Worm (Caenorhabditis elegans) whole organism, young adult: ENCODE results near the gene glb-17.

Experiments used
- B0336.3 ChIP-seq: fragments of 200-800 bp; sonication (Bioruptor generic); IDR thresholded peaks from 2 replicates; pipeline ENCODE4 v1.3.6; 2022; ENCODE audit warnings: missing genetic modification characterization, missing compliant biosample characterization
- C17E4.6 ChIP-seq: fragments of 200-800 bp; sonication (Bioruptor generic); IDR thresholded peaks from 2 replicates; pipeline ENCODE4 v1.3.6; 2022; ENCODE audit warnings: missing genetic modification reagents, missing genetic modification characterization, missing compliant biosample characterization
- F10E7.11 ChIP-seq: sonication (generic microtip); optimal IDR thresholded peaks from 2 replicates; lab custom pipeline; 2017; ENCODE audit warnings: mild to moderate bottlenecking, missing genetic modification characterization, moderate library complexity, missing compliant biosample characterization
- F22D6.2 ChIP-seq: sonication (generic microtip); optimal IDR thresholded peaks from 2 replicates; lab custom pipeline; 2016; ENCODE audit warnings: mild to moderate bottlenecking, missing genetic modification characterization, missing compliant biosample characterization
- F39B2.1 ChIP-seq: fragments of 200-800 bp; sonication (Bioruptor generic); IDR thresholded peaks from 2 replicates; pipeline ENCODE4 v1.3.6; 2022; ENCODE audit warnings: missing genetic modification reagents, missing genetic modification characterization, missing compliant biosample characterization
- F57C9.4 ChIP-seq: sonication (generic microtip); optimal IDR thresholded peaks from 2 replicates; lab custom pipeline; 2017; ENCODE audit warnings: mild to moderate bottlenecking, missing genetic modification characterization, missing compliant biosample characterization
- Y53G8AR.9 ChIP-seq: fragments of 200-800 bp; sonication (Bioruptor generic); conservative IDR thresholded peaks from 2 replicates; pipeline ENCODE4 v1.3.6; 2022; ENCODE audit warnings: missing genetic modification reagents, missing genetic modification characterization, missing compliant biosample characterization
- Y79H2A.3 ChIP-seq: fragments of 200-800 bp; sonication (Bioruptor generic); conservative IDR thresholded peaks from 2 replicates; pipeline ENCODE4 v1.3.6; 2022; ENCODE audit warnings: missing genetic modification reagents, missing genetic modification characterization, missing compliant biosample characterization
- ama-1 ChIP-seq, 3 experiments: fragments of 150-350 bp in 1 of 3; sonication (generic microtip) in 2 of 3; optimal IDR thresholded peaks; 2 replicates each; lab custom pipeline; 2014 to 2018; ENCODE audit warnings: missing biosample characterization in 2 of 3, missing genetic modification characterization in 2 of 3, missing genetic modification reagents in 2 of 3
- aptf-2 ChIP-seq: fragments of 200-800 bp; sonication (Bioruptor generic); conservative IDR thresholded peaks from 2 replicates; pipeline ENCODE4 v1.3.6; 2022; ENCODE audit warnings: missing genetic modification reagents, missing genetic modification characterization, missing compliant biosample characterization
- atf-7 ChIP-seq: sonication (generic microtip); optimal IDR thresholded peaks from 2 replicates; lab custom pipeline; 2017; ENCODE audit warnings: mild to moderate bottlenecking, missing genetic modification characterization, missing compliant biosample characterization
- attf-3 ChIP-seq: fragments of 200-800 bp; sonication (Bioruptor generic); conservative IDR thresholded peaks from 2 replicates; pipeline ENCODE4 v1.3.6; 2022; ENCODE audit warnings: missing genetic modification reagents, missing genetic modification characterization, missing compliant biosample characterization
- attf-6 ChIP-seq: fragments of 200-800 bp; sonication (Bioruptor generic); IDR thresholded peaks from 2 replicates; pipeline ENCODE4 v1.3.6; 2022; ENCODE audit warnings: missing genetic modification reagents, missing genetic modification characterization, missing compliant biosample characterization
- ccch-3 ChIP-seq: fragments of 200-800 bp; sonication (Bioruptor generic); optimal IDR thresholded peaks from 2 replicates; lab custom pipeline; 2018; ENCODE audit warnings: mild to moderate bottlenecking, missing genetic modification characterization, missing compliant biosample characterization
- cebp-1 ChIP-seq, 2 experiments: fragments of 200-800 bp in 1 of 2; sonication (Bioruptor generic) in 1 of 2; sonication (generic microtip) in 1 of 2; IDR thresholded peaks in 1 of 2; optimal IDR thresholded peaks in 1 of 2; 2 replicates each; pipeline versions ENCODE4 v1.3.6 to Lab custom; 2017 to 2022; ENCODE audit warnings: missing compliant biosample characterization in 2 of 2, missing genetic modification characterization in 2 of 2, mild to moderate bottlenecking in 1 of 2, missing genetic modification reagents in 1 of 2, moderate library complexity in 1 of 2
- cebp-2 ChIP-seq: fragments of 200-800 bp; sonication (Bioruptor generic); IDR thresholded peaks from 2 replicates; pipeline ENCODE4 v1.3.6; 2022; ENCODE audit warnings: missing genetic modification characterization, missing compliant biosample characterization
- ceh-40 ChIP-seq: fragments of 200-800 bp; sonication (Bioruptor generic); IDR thresholded peaks from 2 replicates; pipeline ENCODE4 v1.3.6; 2022; ENCODE audit warnings: missing genetic modification characterization, missing compliant biosample characterization
- ceh-79 ChIP-seq: sonication (generic microtip); optimal IDR thresholded peaks from 2 replicates; lab custom pipeline; 2017; ENCODE audit warnings: mild to moderate bottlenecking, missing genetic modification characterization, missing compliant biosample characterization
- dox-1 ChIP-seq: fragments of 200-800 bp; sonication (Bioruptor generic); IDR thresholded peaks from 2 replicates; pipeline ENCODE4 v1.3.6; 2022; ENCODE audit warnings: missing genetic modification reagents, missing genetic modification characterization, missing compliant biosample characterization
- dpff-1 ChIP-seq: sonication (generic microtip); optimal IDR thresholded peaks from 2 replicates; lab custom pipeline; 2017; ENCODE audit warnings: mild to moderate bottlenecking, missing genetic modification characterization, missing compliant biosample characterization
- egrh-3 ChIP-seq: fragments of 200-800 bp; sonication (Bioruptor generic); IDR thresholded peaks from 2 replicates; pipeline ENCODE4 v1.3.6; 2022; ENCODE audit warnings: missing genetic modification reagents, missing genetic modification characterization, missing compliant biosample characterization
- hlh-12 ChIP-seq: sonication (generic microtip); optimal IDR thresholded peaks from 2 replicates; lab custom pipeline; 2016; ENCODE audit warnings: missing genetic modification characterization, missing compliant biosample characterization
- hsf-1 ChIP-seq: fragments of 200-800 bp; sonication (Bioruptor generic); IDR thresholded peaks from 2 replicates; pipeline ENCODE4 v1.3.6; 2022; ENCODE audit warnings: missing genetic modification reagents, missing genetic modification characterization, missing compliant biosample characterization
- lin-40 ChIP-seq: sonication (generic microtip); optimal IDR thresholded peaks from 2 replicates; lab custom pipeline; 2016; ENCODE audit warnings: missing genetic modification characterization, mild to moderate bottlenecking, missing compliant biosample characterization, missing genotype, missing genetic modification reagents
- lir-1 ChIP-seq: fragments of 200-800 bp; sonication (Bioruptor generic); conservative IDR thresholded peaks from 2 replicates; pipeline ENCODE4 v1.3.6; 2022; ENCODE audit warnings: missing genetic modification reagents, missing genetic modification characterization, missing compliant biosample characterization
- madf-10 ChIP-seq: sonication (generic microtip); optimal IDR thresholded peaks from 2 replicates; lab custom pipeline; 2016; ENCODE audit warnings: mild to moderate bottlenecking, missing genetic modification characterization, missing compliant biosample characterization
- madf-3 ChIP-seq: fragments of 200-800 bp; sonication (Bioruptor generic); IDR thresholded peaks from 2 replicates; pipeline ENCODE4 v1.3.6; 2022; ENCODE audit warnings: missing genetic modification reagents, missing genetic modification characterization, missing compliant biosample characterization
- mel-28 ChIP-seq: sonication (generic microtip); optimal IDR thresholded peaks from 2 replicates; lab custom pipeline; 2016; ENCODE audit warnings: borderline replicate concordance, mild to moderate bottlenecking, missing genetic modification characterization, missing compliant biosample characterization
- mes-4 ChIP-seq: sonication (generic microtip); optimal IDR thresholded peaks from 2 replicates; lab custom pipeline; 2016; ENCODE audit warnings: missing genotype, missing genetic modification characterization, missing compliant biosample characterization
- nfya-1 ChIP-seq: sonication (generic microtip); optimal IDR thresholded peaks from 2 replicates; lab custom pipeline; 2017; ENCODE audit warnings: antibody characterized with exemption, missing compliant biosample characterization, missing genetic modification characterization, borderline replicate concordance; ENCODE audit not compliant: insufficient read depth
- nfya-2 ChIP-seq: fragments of 200-800 bp; sonication (Bioruptor generic); IDR thresholded peaks from 2 replicates; pipeline ENCODE4 v1.3.6; 2022; ENCODE audit warnings: missing genetic modification reagents, missing genetic modification characterization, missing compliant biosample characterization
- nhr-120 ChIP-seq: fragments of 200-800 bp; sonication (Bioruptor generic); IDR thresholded peaks from 2 replicates; pipeline ENCODE4 v1.3.6; 2022; ENCODE audit warnings: missing genetic modification characterization, missing compliant biosample characterization
- nhr-27 ChIP-seq: fragments of 200-800 bp; sonication (Bioruptor generic); optimal IDR thresholded peaks from 2 replicates; lab custom pipeline; 2018; ENCODE audit warnings: mild to moderate bottlenecking, missing genetic modification characterization, moderate library complexity, missing compliant biosample characterization
- nhr-80 ChIP-seq: sonication (generic microtip); optimal IDR thresholded peaks from 2 replicates; lab custom pipeline; 2016; ENCODE audit warnings: missing genetic modification characterization, missing compliant biosample characterization
- nhr-90 ChIP-seq: sonication (generic microtip); optimal IDR thresholded peaks from 2 replicates; lab custom pipeline; 2016; ENCODE audit warnings: missing genotype, mild to moderate bottlenecking, missing genetic modification characterization, missing compliant biosample characterization
- rec-8 ChIP-seq, 2 experiments: sonication (generic microtip); optimal IDR thresholded peaks; 2 replicates each; lab custom pipeline; 2016; ENCODE audit warnings: mild to moderate bottlenecking in 2 of 2, missing genetic modification characterization in 2 of 2, missing genetic modification reagents in 2 of 2, missing genotype in 2 of 2, missing biosample characterization in 1 of 2, missing compliant biosample characterization in 1 of 2, moderate library complexity in 1 of 2
- sdz-38 ChIP-seq: sonication (generic microtip); optimal IDR thresholded peaks from 2 replicates; lab custom pipeline; 2016; ENCODE audit warnings: missing genotype, missing genetic modification characterization, missing compliant biosample characterization
- sea-2 ChIP-seq: fragments of 200-800 bp; sonication (Bioruptor generic); IDR thresholded peaks from 2 replicates; pipeline ENCODE4 v1.3.6; 2022; ENCODE audit warnings: missing genetic modification characterization, missing compliant biosample characterization
- snpc-1.3 ChIP-seq: sonication (generic microtip); optimal IDR thresholded peaks from 2 replicates; lab custom pipeline; 2017; ENCODE audit warnings: missing genetic modification characterization, mild to moderate bottlenecking, missing compliant biosample characterization, antibody characterized with exemption, moderate library complexity, missing genotype, missing genetic modification reagents; ENCODE audit not compliant: insufficient read depth
- snpc-4 ChIP-seq, 5 experiments: fragments of 150-350 bp in 1 of 5; sonication (generic microtip) in 4 of 5; optimal IDR thresholded peaks; 2 replicates each; lab custom pipeline; 2014 to 2018; ENCODE audit warnings: missing genetic modification characterization in 5 of 5, missing biosample characterization in 3 of 5, antibody characterized with exemption in 2 of 5, mild to moderate bottlenecking in 2 of 5, missing compliant biosample characterization in 2 of 5, missing genotype in 2 of 5, moderate library complexity in 2 of 5, missing genetic modification reagents in 1 of 5
- somi-1 ChIP-seq: fragments of 200-800 bp; sonication (Bioruptor generic); optimal IDR thresholded peaks from 2 replicates; lab custom pipeline; 2018; ENCODE audit warnings: mild to moderate bottlenecking, missing genetic modification characterization, missing compliant biosample characterization
- unc-130 ChIP-seq: sonication (generic microtip); optimal IDR thresholded peaks from 2 replicates; lab custom pipeline; 2016; ENCODE audit warnings: missing genetic modification reagents, missing genetic modification characterization, missing compliant biosample characterization
- ztf-22 ChIP-seq: fragments of 200-800 bp; sonication (Bioruptor generic); optimal IDR thresholded peaks from 2 replicates; lab custom pipeline; 2018; ENCODE audit warnings: mild to moderate bottlenecking, missing genetic modification characterization, moderate library complexity, missing compliant biosample characterization
- ztf-25 ChIP-seq: fragments of 200-800 bp; sonication (Bioruptor generic); IDR thresholded peaks from 2 replicates; pipeline ENCODE4 v1.3.6; 2022; ENCODE audit warnings: missing genetic modification reagents, missing genetic modification characterization, missing compliant biosample characterization
- ztf-26 ChIP-seq: sonication (generic microtip); optimal IDR thresholded peaks from 2 replicates; lab custom pipeline; 2017; ENCODE audit warnings: missing genetic modification characterization, missing compliant biosample characterization
- ztf-28 ChIP-seq: fragments of 200-800 bp; sonication (Bioruptor generic); IDR thresholded peaks from 2 replicates; pipeline ENCODE4 v1.3.6; 2022; ENCODE audit warnings: missing genetic modification reagents, missing genetic modification characterization, missing compliant biosample characterization
- ztf-3 ChIP-seq: fragments of 200-800 bp; sonication (Bioruptor generic); optimal IDR thresholded peaks from 2 replicates; lab custom pipeline; 2018; ENCODE audit warnings: mild to moderate bottlenecking, missing genetic modification characterization, missing compliant biosample characterization

Gene glb-17

ce11 chrX:9560931-9561330 lies 15.9 kb downstream of the glb-17 start (continued):
- peak; percentile 35 for TF ChIP-seq madf-10 (tag; lab: Kevin White, UChicago)
- TF ChIP-seq atf-7 = no peak
- TF ChIP-seq ccch-3 = no peak
- TF ChIP-seq attf-6 = no peak
- TF ChIP-seq ztf-28 (GFP tag; lab: Robert Waterston, UW) = no peak
- peak; percentile 40 for TF ChIP-seq nhr-90 (tag; lab: Kevin White, UChicago)
- no peak for TF ChIP-seq unc-130
- peak; percentile 44 for TF ChIP-seq ztf-26
- TF ChIP-seq Y53G8AR.9 (GFP tag; lab: Robert Waterston, UW) = 0 out of 2 replicates have a peak, but pooled peaks have one; percentile 49
- no peak for TF ChIP-seq mel-28
- no peak for TF ChIP-seq sdz-38
- TF ChIP-seq sea-2 (GFP tag; lab: Robert Waterston, UW) = no peak
- no peak for TF ChIP-seq ztf-22 (GFP tag; lab: Kevin White, UChicago)
- no peak for TF ChIP-seq cebp-1 (GFP tag; IDR thresholded peaks at IDR 0.05; lab: Robert Waterston, UW)
- peak; percentile 54 for TF ChIP-seq cebp-1 (tag; optimal IDR thresholded peaks at IDR 0.05; lab: Kevin White, UChicago)
- no peak for TF ChIP-seq nfya-1 (tag; lab: Kevin White, UChicago)
- no peak for TF ChIP-seq F10E7.11
- 0 out of 2 replicates have a peak, but pooled peaks have one; percentile 35 for TF ChIP-seq hsf-1 (GFP tag; lab: Robert Waterston, UW)
- no peak for TF ChIP-seq nfya-2 (GFP tag; lab: Robert Waterston, UW)
- peak; percentile 60 for TF ChIP-seq snpc-4 (GFP tag; optimal IDR thresholded peaks at IDR 0.05; lab: Kevin White, UChicago)
- peak in 1 of 4 experiments; percentile 67 for TF ChIP-seq snpc-4 (tag; optimal IDR thresholded peaks at IDR 0.05; lab: Kevin White, UChicago)
- no peak for TF ChIP-seq lir-1 (GFP tag; lab: Robert Waterston, UW)
- TF ChIP-seq F39B2.1 = no peak
- TF ChIP-seq C17E4.6 (GFP tag; lab: Robert Waterston, UW) = no peak
- TF ChIP-seq somi-1 = peak; percentile 25
- peak; percentile 53; the same call in 1 of the 2 replicates for TF ChIP-seq dox-1
- TF ChIP-seq F22D6.2 = no peak
- TF ChIP-seq ztf-3 (GFP tag; lab: Kevin White, UChicago) = no peak
- TF ChIP-seq cebp-2 (GFP tag; lab: Robert Waterston, UW) = 0 out of 2 replicates have a peak, but pooled peaks have one; percentile 56
- TF ChIP-seq ztf-25 (GFP tag; lab: Robert Waterston, UW) = peak; percentile 74; the same call in 1 of the 2 replicates
- no peak for TF ChIP-seq rec-8 (tag; optimal IDR thresholded peaks at IDR 0.05; lab: Kevin White, UChicago)
- TF ChIP-seq egrh-3 = no peak
- no peak for TF ChIP-seq mes-4 (tag; lab: Kevin White, UChicago)
- peak; percentile 39 for TF ChIP-seq snpc-1.3 (tag; lab: Kevin White, UChicago)
- no peak for TF ChIP-seq dpff-1
- TF ChIP-seq attf-3 (GFP tag; lab: Robert Waterston, UW) = no peak
- no peak for TF ChIP-seq Y79H2A.3 (GFP tag; lab: Robert Waterston, UW)
- TF ChIP-seq ama-1 (optimal IDR thresholded peaks at IDR 0.05; lab: Kevin White, UChicago) = no peak
- TF ChIP-seq ama-1 (GFP tag; optimal IDR thresholded peaks at IDR 0.05; lab: Kevin White, UChicago) = peak in 1 of 2 experiments; percentile 40
- TF ChIP-seq B0336.3 = 0 out of 2 replicates have a peak, but pooled peaks have one; percentile 45
- no peak for TF ChIP-seq ceh-40 (GFP tag; lab: Robert Waterston, UW)
- TF ChIP-seq ceh-79 (tag; lab: Kevin White, UChicago) = no peak
- no peak for TF ChIP-seq nhr-27 (tag; lab: Kevin White, UChicago)
- TF ChIP-seq F57C9.4 (tag; lab: Kevin White, UChicago) = no peak
- TF ChIP-seq nhr-120 (GFP tag; lab: Robert Waterston, UW) = no peak
- peak; percentile 9 for TF ChIP-seq lin-40
- no peak for TF ChIP-seq hlh-12 (tag; lab: Kevin White, UChicago)
- peak; percentile 60; the same call in 1 of the 2 replicates for TF ChIP-seq madf-3 (GFP tag; lab: Robert Waterston, UW)
- TF ChIP-seq aptf-2 (GFP tag; lab: Robert Waterston, UW) = no peak
- TF ChIP-seq nhr-80 (tag; lab: Kevin White, UChicago) = peak; percentile 34
